Fruit fly (Drosophila melanogaster): ENCODE data around the gene CG31668.

Gene CG31668

DNA sequence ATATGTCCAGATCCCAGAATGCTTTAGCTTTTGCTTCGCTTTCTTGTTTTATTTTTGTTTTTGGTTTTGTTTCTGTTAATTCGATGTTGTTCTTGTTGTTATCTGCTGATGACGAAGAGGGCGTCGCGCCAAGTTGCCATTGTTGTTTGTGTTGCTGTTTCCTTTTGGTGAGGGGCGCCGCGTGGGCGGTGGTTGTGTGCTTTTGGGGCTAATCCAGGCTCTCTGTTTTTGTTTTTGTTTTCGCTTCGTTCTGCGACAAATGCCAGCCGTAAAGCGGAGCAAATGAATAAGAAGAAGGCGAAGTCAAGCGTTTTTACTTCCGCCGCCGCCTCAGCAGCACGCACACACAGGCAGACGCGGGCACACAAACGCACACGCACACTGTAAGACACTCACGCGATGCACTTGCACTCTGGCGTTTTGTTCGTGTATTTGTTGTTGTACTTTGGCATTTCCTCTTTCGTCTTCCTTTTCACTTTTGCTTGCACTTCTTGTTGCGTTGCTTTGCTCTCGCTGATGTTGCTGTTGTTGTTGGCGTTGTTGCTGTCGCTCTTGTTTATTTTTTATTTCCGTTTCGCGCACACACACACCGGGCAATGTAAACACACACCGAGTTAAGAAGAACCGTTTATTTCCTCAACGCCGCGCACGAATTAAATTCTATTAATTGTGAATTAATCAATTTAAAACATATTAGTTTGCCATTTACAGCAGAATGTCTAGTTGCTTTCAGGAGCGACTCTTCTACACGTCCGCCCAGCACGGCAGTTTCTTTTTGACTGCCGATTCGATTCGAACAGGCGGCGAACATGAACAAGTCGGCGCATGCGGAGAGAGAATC is 27.8 kb downstream of the CG31668 start, which contains the start of gene aop (continued):
- peak; percentile 16 for TF ChIP-seq pb (GFP tag; optimal IDR thresholded peaks at IDR 0.05)
- no peak; the same call in 1 of the 2 replicates for TF ChIP-seq Adf1 (GFP tag; IDR thresholded peaks at IDR 0.05)
- TF ChIP-seq CG5180 (GFP tag; optimal IDR thresholded peaks at IDR 0.05) = peak; percentile 95
- no peak for TF ChIP-seq Mad (GFP tag; optimal IDR thresholded peaks at IDR 0.05)
- TF ChIP-seq mam (GFP tag; optimal IDR thresholded peaks at IDR 0.05) = no peak
- TF ChIP-seq Hand (GFP tag; optimal IDR thresholded peaks at IDR 0.05) = no peak
- no peak for TF ChIP-seq H15 (GFP tag; IDR thresholded peaks at IDR 0.05)
- TF ChIP-seq CG11093 (GFP tag; IDR thresholded peaks at IDR 0.05) = no peak
- TF ChIP-seq fd96Cb (tag; optimal IDR thresholded peaks at IDR 0.05) = no peak
- TF ChIP-seq CG2120 (GFP tag; optimal IDR thresholded peaks at IDR 0.05) = no peak
- TF ChIP-seq CTCF (GFP tag; optimal IDR thresholded peaks at IDR 0.05) = no peak
- TF ChIP-seq YL-1 (GFP tag; optimal IDR thresholded peaks at IDR 0.05) = peak; percentile 14
- no peak for TF ChIP-seq CG9609 (GFP tag; optimal IDR thresholded peaks at IDR 0.05)
- peak; percentile 29 for TF ChIP-seq unpg (GFP tag; optimal IDR thresholded peaks at IDR 0.05)
- no peak for TF ChIP-seq cad (GFP tag; optimal IDR thresholded peaks at IDR 0.05)
- no peak for TF ChIP-seq pita (GFP tag; optimal IDR thresholded peaks at IDR 0.05)
- TF ChIP-seq Oaz (GFP tag; IDR thresholded peaks at IDR 0.05) = no peak
- no peak for TF ChIP-seq Usf (GFP tag; optimal IDR thresholded peaks at IDR 0.05)
- no peak for TF ChIP-seq Side (GFP tag; optimal IDR thresholded peaks at IDR 0.05)
- peak; percentile 57 for TF ChIP-seq abd-A (tag; optimal IDR thresholded peaks at IDR 0.05)
- peak; percentile 15 for TF ChIP-seq CG14710 (tag; optimal IDR thresholded peaks at IDR 0.05)
- no peak for TF ChIP-seq Lhr (GFP tag; optimal IDR thresholded peaks at IDR 0.05)
- peak; percentile 30 for TF ChIP-seq CG6765 (GFP tag; optimal IDR thresholded peaks at IDR 0.05)
- no peak for TF ChIP-seq CG1792 (GFP tag; optimal IDR thresholded peaks at IDR 0.05)
- peak; percentile 25 for TF ChIP-seq CG15601 (tag; optimal IDR thresholded peaks at IDR 0.05)
- TF ChIP-seq CG7928 (GFP tag; optimal IDR thresholded peaks at IDR 0.05) = no peak
- peak; percentile 22 for TF ChIP-seq CG12391 (tag; optimal IDR thresholded peaks at IDR 0.05)
- no peak for TF ChIP-seq CG6175 (GFP tag; IDR thresholded peaks at IDR 0.05)
- TF ChIP-seq CG12219 (GFP tag; optimal IDR thresholded peaks at IDR 0.05) = no peak
- TF ChIP-seq dysf (GFP tag; IDR thresholded peaks at IDR 0.05) = no peak; the same call in 2 of the 3 replicates
- no peak for TF ChIP-seq Awh (GFP tag; IDR thresholded peaks at IDR 0.05)
- no peak for TF ChIP-seq Ptx1 (GFP tag; IDR thresholded peaks at IDR 0.05)
- peak; percentile 5 for TF ChIP-seq CG3407 (GFP tag; optimal IDR thresholded peaks at IDR 0.05)
- TF ChIP-seq CG11456 (GFP tag; IDR thresholded peaks at IDR 0.05) = no peak
- TF ChIP-seq Gsc (GFP tag; IDR thresholded peaks at IDR 0.05) = no peak
- TF ChIP-seq CG7745 (tag; optimal IDR thresholded peaks at IDR 0.05) = peak; percentile 45
- TF ChIP-seq CG16863 (GFP tag; optimal IDR thresholded peaks at IDR 0.05) = peak; percentile 16
- TF ChIP-seq eve (GFP tag; optimal IDR thresholded peaks at IDR 0.05) = no peak
- no peak; the same call in 1 of the 2 replicates for TF ChIP-seq CG32532 (GFP tag; IDR thresholded peaks at IDR 0.05)
- no peak for TF ChIP-seq sd (tag; optimal IDR thresholded peaks at IDR 0.05)
- TF ChIP-seq crc (GFP tag; optimal IDR thresholded peaks at IDR 0.05) = no peak
- no peak for TF ChIP-seq HmgD (GFP tag; optimal IDR thresholded peaks at IDR 0.05)
- no peak for TF ChIP-seq nerfin-2 (GFP tag; IDR thresholded peaks at IDR 0.05; ENCODE audit: partially characterized antibody)
- peak; percentile 16; the same call in 1 of the 2 replicates for TF ChIP-seq rib (GFP tag; IDR thresholded peaks at IDR 0.05)
- no peak for TF ChIP-seq CG3995 (GFP tag; optimal IDR thresholded peaks at IDR 0.05)
- no peak for TF ChIP-seq ab (GFP tag; optimal IDR thresholded peaks at IDR 0.05)
- TF ChIP-seq Pdp1 (GFP tag; optimal IDR thresholded peaks at IDR 0.05) = no peak
- peak; percentile 93 for TF ChIP-seq ewg (GFP tag; optimal IDR thresholded peaks at IDR 0.05)
- TF ChIP-seq tgo (GFP tag; IDR thresholded peaks at IDR 0.05) = 0 out of 3 replicates have a peak, but pooled peaks have one; percentile 10
- TF ChIP-seq ap (GFP tag; IDR thresholded peaks at IDR 0.05) = no peak
